Fruit fly (Drosophila melanogaster) whole organism, pupa: ENCODE results near the gene Prx2.
A peak's percentile ranks its signal among the peaks of the same experiment; 100 is the strongest.

ENCODE experiments used
- CG10348 ChIP-seq: fragments of 200-800 bp; sonication (Bioruptor generic); IDR thresholded peaks from 2 replicates; pipeline ENCODE4 v1.3.6; 2022; ENCODE audit warnings: missing biosample characterization, missing genetic modification characterization
- CG12605 ChIP-seq: fragments of 200-800 bp; sonication (Bioruptor generic); IDR thresholded peaks from 2 replicates; pipeline ENCODE4 v1.3.6; 2022; ENCODE audit warnings: missing biosample characterization, missing genetic modification characterization
- CG13204 ChIP-seq: fragments of 200-800 bp; sonication (Bioruptor generic); optimal IDR thresholded peaks from 2 replicates; lab custom pipeline; 2018; ENCODE audit warnings: missing biosample characterization, mild to moderate bottlenecking, missing genetic modification characterization, moderate library complexity
- CG14655 ChIP-seq: fragments of 200-800 bp; sonication (Bioruptor generic); optimal IDR thresholded peaks from 3 replicates; lab custom pipeline; 2017; ENCODE audit warnings: mild to moderate bottlenecking, missing biosample characterization, missing genetic modification reagents, missing genetic modification characterization
- CG15710 ChIP-seq: fragments of 200-800 bp; sonication (Bioruptor generic); optimal IDR thresholded peaks from 2 replicates; lab custom pipeline; 2018; ENCODE audit warnings: missing biosample characterization, mild to moderate bottlenecking, missing genetic modification characterization, moderate library complexity
- CG17806 ChIP-seq: fragments of 200-800 bp; sonication (Bioruptor generic); optimal IDR thresholded peaks from 2 replicates; lab custom pipeline; 2018; ENCODE audit warnings: missing biosample characterization, mild to moderate bottlenecking, missing genetic modification characterization, moderate library complexity
- CG32121 ChIP-seq: fragments of 200-800 bp; sonication (Bioruptor generic); IDR thresholded peaks from 2 replicates; pipeline ENCODE4 v1.3.6; 2022; ENCODE audit warnings: missing biosample characterization, missing genetic modification characterization
- CG34367 ChIP-seq: fragments of 200-800 bp; sonication (Bioruptor generic); optimal IDR thresholded peaks from 2 replicates; lab custom pipeline; 2018; ENCODE audit warnings: missing biosample characterization, mild to moderate bottlenecking, missing genetic modification characterization
- CG4496 ChIP-seq: fragments of 200-800 bp; sonication (Bioruptor generic); IDR thresholded peaks from 3 replicates; pipeline ENCODE4 v1.3.6; 2022; ENCODE audit warnings: missing biosample characterization, missing genetic modification characterization
- CG8159 ChIP-seq: fragments of 200-800 bp; sonication (Bioruptor generic); optimal IDR thresholded peaks from 3 replicates; lab custom pipeline; 2018; ENCODE audit warnings: missing biosample characterization, mild to moderate bottlenecking, missing genetic modification characterization, moderate library complexity
- CG8301 ChIP-seq: fragments of 200-800 bp; sonication (Bioruptor generic); optimal IDR thresholded peaks from 2 replicates; lab custom pipeline; 2018; ENCODE audit warnings: missing biosample characterization, mild to moderate bottlenecking, missing genetic modification characterization
- CG9948 ChIP-seq: fragments of 200-800 bp; sonication (Bioruptor generic); optimal IDR thresholded peaks from 2 replicates; lab custom pipeline; 2018; ENCODE audit warnings: missing biosample characterization, mild to moderate bottlenecking, missing genetic modification characterization, moderate library complexity
- D1 ChIP-seq: fragments of 200-800 bp; sonication (Bioruptor generic); optimal IDR thresholded peaks from 2 replicates; lab custom pipeline; 2018; ENCODE audit warnings: missing biosample characterization, mild to moderate bottlenecking, missing genetic modification characterization, moderate library complexity
- EcR ChIP-seq: fragments of 200-800 bp; sonication (Bioruptor generic); optimal IDR thresholded peaks from 3 replicates; lab custom pipeline; 2019; ENCODE audit warnings: missing biosample characterization, missing genetic modification characterization, mild to moderate bottlenecking, moderate library complexity, missing genetic modification reagents
- Ets98B ChIP-seq: fragments of 200-800 bp; sonication (Bioruptor generic); IDR thresholded peaks from 2 replicates; pipeline ENCODE4 v1.3.6; 2022; ENCODE audit warnings: missing biosample characterization, missing genetic modification characterization
- Pif1A ChIP-seq: fragments of 200-800 bp; sonication (Bioruptor generic); optimal IDR thresholded peaks from 3 replicates; lab custom pipeline; 2016; ENCODE audit warnings: missing biosample characterization, missing genetic modification characterization
- Pif1B ChIP-seq: fragments of 200-800 bp; sonication (Bioruptor generic); optimal IDR thresholded peaks from 3 replicates; lab custom pipeline; 2016; ENCODE audit warnings: missing biosample characterization, missing genetic modification characterization
- Snoo ChIP-seq: fragments of 200-800 bp; sonication (Bioruptor generic); optimal IDR thresholded peaks from 3 replicates; lab custom pipeline; 2017; ENCODE audit warnings: missing biosample characterization, mild to moderate bottlenecking, missing genetic modification characterization, inconsistent platforms
- fd96Ca ChIP-seq: fragments of 200-800 bp; sonication (Bioruptor generic); IDR thresholded peaks from 3 replicates; pipeline ENCODE4 v1.3.6; 2022; ENCODE audit warnings: missing biosample characterization, missing genetic modification characterization
- gl ChIP-seq: fragments of 200-800 bp; sonication (Bioruptor generic); optimal IDR thresholded peaks from 2 replicates; lab custom pipeline; 2018; ENCODE audit warnings: missing biosample characterization, mild to moderate bottlenecking, missing genetic modification characterization
- rn ChIP-seq: fragments of 200-800 bp; sonication (Bioruptor generic); IDR thresholded peaks from 2 replicates; pipeline ENCODE4 v1.3.6; 2022; ENCODE audit warnings: missing biosample characterization, missing genetic modification characterization

The Prx2 gene

dm6 chrX:13320697-13321445 lies 8.8 kb upstream of the Prx2 start:
- TF ChIP-seq CG13204 (GFP tag; lab: Kevin White, UChicago) (peak; percentile 13), CG12605 (GFP tag; lab: Robert Waterston, UW) (no peak), CG15710 (tag; lab: Kevin White, UChicago) (no peak), CG8301 (tag; lab: Kevin White, UChicago) (no peak), CG10348 (no peak), CG4496 (GFP tag; lab: Robert Waterston, UW) (0 out of 3 replicates have a peak, but pooled peaks have one; percentile 30), CG9948 (tag; lab: Kevin White, UChicago) (peak; percentile 22), EcR (no peak)

dm6 chrX:13322405-13322804 lies 7.2 kb upstream of the Prx2 start:
- TF ChIP-seq Snoo (no peak), CG10348 (no peak), CG17806 (tag; lab: Kevin White, UChicago) (no peak), fd96Ca (no peak), CG32121 (GFP tag; lab: Robert Waterston, UW) (0 out of 2 replicates have a peak, but pooled peaks have one; percentile 32)

- TF ChIP-seq rn (GFP tag; lab: Robert Waterston, UW) (peak; percentile 42; the same call in 1 of the 2 replicates), CG15710 (tag; lab: Kevin White, UChicago) (no peak), Pif1B (peak; percentile 29), CG4496 (GFP tag; lab: Robert Waterston, UW) (peak; percentile 15; the same call in 1 of the 3 replicates), CG13204 (GFP tag; lab: Kevin White, UChicago) (no peak), D1 (tag; lab: Kevin White, UChicago) (no peak), Pif1A (GFP tag; lab: Kevin White, UChicago) (peak; percentile 13), CG8301 (tag; lab: Kevin White, UChicago) (no peak), CG14655 (peak; percentile 20), CG17806 (tag; lab: Kevin White, UChicago) (peak; percentile 14), CG12605 (GFP tag; lab: Robert Waterston, UW) (no peak), CG9948 (tag; lab: Kevin White, UChicago) (peak; percentile 4), CG32121 (GFP tag; lab: Robert Waterston, UW) (no peak), CG8159 (tag; lab: Kevin White, UChicago) (peak; percentile 26), Snoo (peak; percentile 61), EcR (no peak)
Measured at dm6 chrX:13323114-13323513, 6.5 kb upstream of the Prx2 start.

- TF ChIP-seq fd96Ca (0 out of 3 replicates have a peak, but pooled peaks have one; percentile 27), Pif1B (no peak), CG15710 (tag; lab: Kevin White, UChicago) (no peak), CG8159 (tag; lab: Kevin White, UChicago) (no peak), gl (tag; lab: Kevin White, UChicago) (no peak), D1 (tag; lab: Kevin White, UChicago) (no peak), CG14655 (no peak)
Measured at dm6 chrX:13323526-13323925, 6.1 kb upstream of the Prx2 start.

dm6 chrX:13325310-13325709 lies 4.3 kb upstream of the Prx2 start:
- TF ChIP-seq CG8159 (tag; lab: Kevin White, UChicago) (no peak), CG10348 (no peak), Ets98B (peak; percentile 27; the same call in 1 of the 2 replicates), CG8301 (tag; lab: Kevin White, UChicago) (no peak), EcR (no peak), CG4496 (GFP tag; lab: Robert Waterston, UW) (peak; percentile 61; the same call in 2 of the 3 replicates), CG14655 (no peak), fd96Ca (peak; percentile 43; the same call in 1 of the 3 replicates), CG13204 (GFP tag; lab: Kevin White, UChicago) (no peak), rn (GFP tag; lab: Robert Waterston, UW) (peak; percentile 9; the same call in 1 of the 2 replicates)
- TF ChIP-seq, all 21 proteins: peak for 4

dm6 chrX:13331814-13332701 lies 2.4 kb downstream of the Prx2 start:
- TF ChIP-seq Pif1A (GFP tag; lab: Kevin White, UChicago) (peak; percentile 79), CG9948 (tag; lab: Kevin White, UChicago) (peak; percentile 68), CG4496 (GFP tag; lab: Robert Waterston, UW) (peak; percentile 92), CG10348 (no peak), D1 (tag; lab: Kevin White, UChicago) (no peak), rn (GFP tag; lab: Robert Waterston, UW) (peak; percentile 55), CG17806 (tag; lab: Kevin White, UChicago) (peak; percentile 79), CG8301 (tag; lab: Kevin White, UChicago) (peak; percentile 88), gl (tag; lab: Kevin White, UChicago) (peak; percentile 73), CG8159 (tag; lab: Kevin White, UChicago) (peak; percentile 82), Pif1B (peak; percentile 73), EcR (peak; percentile 84), CG15710 (tag; lab: Kevin White, UChicago) (peak; percentile 74), CG14655 (peak; percentile 83), CG32121 (GFP tag; lab: Robert Waterston, UW) (peak; percentile 86), Ets98B (peak; percentile 89), CG12605 (GFP tag; lab: Robert Waterston, UW) (peak; percentile 86), Snoo (peak; percentile 81), CG13204 (GFP tag; lab: Kevin White, UChicago) (no peak), CG34367 (tag; lab: Kevin White, UChicago) (peak; percentile 74), fd96Ca (peak; percentile 90)
